Fruit fly (Drosophila melanogaster) whole organism, embryonic: ENCODE measurements around the gene 5-HT2B.
A peak's percentile ranks its signal among the peaks of the same experiment; 100 is the strongest.

Experiments used
- B-H2 ChIP-seq: fragments of 200-800 bp; sonication (Bioruptor generic); optimal IDR thresholded peaks from 2 replicates; lab custom pipeline; 2018; ENCODE audit warnings: missing biosample characterization, mild to moderate bottlenecking, missing genetic modification characterization
- CG10462 ChIP-seq: fragments of 200-800 bp; sonication (Bioruptor generic); optimal IDR thresholded peaks from 2 replicates; lab custom pipeline; 2016; ENCODE audit warnings: missing biosample characterization, missing genetic modification characterization
- CG13287 ChIP-seq: fragments of 200-800 bp; sonication (Bioruptor generic); IDR thresholded peaks from 2 replicates; pipeline ENCODE4 v1.3.6; 2022; ENCODE audit warnings: missing biosample characterization, missing genetic modification characterization; ENCODE audit not compliant: partially characterized antibody
- CG13624 ChIP-seq: fragments of 200-800 bp; sonication (Bioruptor generic); optimal IDR thresholded peaks from 2 replicates; lab custom pipeline; 2016; ENCODE audit warnings: missing biosample characterization, missing genetic modification characterization
- CG13894 ChIP-seq: fragments of 200-800 bp; sonication (Bioruptor generic); optimal IDR thresholded peaks from 3 replicates; lab custom pipeline; 2018; ENCODE audit warnings: missing biosample characterization, mild to moderate bottlenecking, missing genetic modification characterization, moderate library complexity
- CG17568 ChIP-seq: fragments of 200-800 bp; sonication (Bioruptor generic); optimal IDR thresholded peaks from 2 replicates; lab custom pipeline; 2018; ENCODE audit warnings: missing biosample characterization, mild to moderate bottlenecking, missing genetic modification characterization, moderate library complexity
- CG17829 ChIP-seq: fragments of 200-800 bp; optimal IDR thresholded peaks from 2 replicates; lab custom pipeline; 2019; ENCODE audit warnings: missing biosample characterization, mild to moderate bottlenecking, missing genetic modification characterization, moderate library complexity
- CG18011 ChIP-seq: fragments of 200-800 bp; sonication (Bioruptor generic); optimal IDR thresholded peaks from 2 replicates; lab custom pipeline; 2017; ENCODE audit warnings: missing biosample characterization, missing genetic modification characterization, mild to moderate bottlenecking, moderate library complexity, missing genotype
- CG18476 ChIP-seq: fragments of 200-800 bp; sonication (Bioruptor generic); optimal IDR thresholded peaks from 2 replicates; lab custom pipeline; 2016; ENCODE audit warnings: missing biosample characterization, mild to moderate bottlenecking, missing genetic modification characterization
- CG34224 ChIP-seq: fragments of 200-800 bp; sonication (Bioruptor generic); IDR thresholded peaks from 3 replicates; pipeline ENCODE4 v1.3.6; 2022; ENCODE audit warnings: missing biosample characterization, missing genetic modification characterization; ENCODE audit not compliant: partially characterized antibody
- CG4617 ChIP-seq: fragments of 200-800 bp; sonication (Bioruptor generic); optimal IDR thresholded peaks from 3 replicates; lab custom pipeline; 2016; ENCODE audit warnings: missing biosample characterization, missing genetic modification characterization, borderline replicate concordance
- CG6654 ChIP-seq: fragments of 200-800 bp; sonication (Bioruptor generic); optimal IDR thresholded peaks from 2 replicates; lab custom pipeline; 2017; ENCODE audit warnings: missing biosample characterization, mild to moderate bottlenecking, missing genetic modification characterization
- CG6791 ChIP-seq: fragments of 200-800 bp; sonication (Bioruptor generic); IDR thresholded peaks from 3 replicates; pipeline ENCODE4 v1.3.6; 2022; ENCODE audit warnings: missing biosample characterization, missing genetic modification characterization; ENCODE audit not compliant: partially characterized antibody
- CG6813 ChIP-seq: fragments of 200-800 bp; sonication (Bioruptor generic); optimal IDR thresholded peaks from 2 replicates; lab custom pipeline; 2017; ENCODE audit warnings: missing biosample characterization, missing genetic modification characterization, mild to moderate bottlenecking, moderate library complexity, missing genetic modification reagents
- CG8290 ChIP-seq, 3 experiments: fragments of 200-800 bp; sonication (Bioruptor generic); optimal IDR thresholded peaks; 2 replicates each; lab custom pipeline; 2016 to 2019; ENCODE audit warnings: missing biosample characterization in 3 of 3, missing genetic modification characterization in 3 of 3, mild to moderate bottlenecking in 2 of 3, moderate library complexity in 1 of 3
- CG8765 ChIP-seq: fragments of 200-800 bp; sonication (Bioruptor generic); IDR thresholded peaks from 2 replicates; pipeline ENCODE4 v1.3.6; 2022; ENCODE audit warnings: missing biosample characterization, missing genetic modification characterization
- CG9727 ChIP-seq: fragments of 200-800 bp; sonication (Bioruptor generic); optimal IDR thresholded peaks from 3 replicates; lab custom pipeline; 2017; ENCODE audit warnings: missing biosample characterization, mild to moderate bottlenecking, missing genetic modification characterization
- CG9932 ChIP-seq: fragments of 200-800 bp; sonication (Bioruptor generic); IDR thresholded peaks from 2 replicates; pipeline ENCODE4 v1.3.6; 2022; ENCODE audit warnings: missing biosample characterization, missing genetic modification characterization
- CrebB ChIP-seq: fragments of 200-800 bp; sonication (Bioruptor generic); optimal IDR thresholded peaks from 3 replicates; lab custom pipeline; 2018; ENCODE audit warnings: missing biosample characterization, mild to moderate bottlenecking, missing genetic modification characterization
- Deaf1 ChIP-seq: fragments of 200-800 bp; optimal IDR thresholded peaks from 3 replicates; lab custom pipeline; 2019; ENCODE audit warnings: missing biosample characterization, mild to moderate bottlenecking, missing genetic modification characterization, moderate library complexity
- Dip2 ChIP-seq: fragments of 200-800 bp; sonication (Bioruptor generic); IDR thresholded peaks from 2 replicates; pipeline ENCODE4 v1.3.6; 2022; ENCODE audit warnings: missing biosample characterization, missing genetic modification characterization
- Dip3 ChIP-seq: fragments of 200-800 bp; sonication (Bioruptor generic); optimal IDR thresholded peaks from 3 replicates; lab custom pipeline; 2016; ENCODE audit warnings: missing biosample characterization, missing genetic modification characterization
- Fer2 ChIP-seq: fragments of 200-800 bp; sonication (Bioruptor generic); optimal IDR thresholded peaks from 2 replicates; lab custom pipeline; 2018; ENCODE audit warnings: missing biosample characterization, mild to moderate bottlenecking, missing genetic modification characterization, moderate library complexity
- Fer3 ChIP-seq: fragments of 200-800 bp; sonication (Bioruptor generic); optimal IDR thresholded peaks from 2 replicates; lab custom pipeline; 2018; ENCODE audit warnings: missing biosample characterization, mild to moderate bottlenecking, missing genetic modification characterization, moderate library complexity
- Gug ChIP-seq: fragments of 200-800 bp; sonication (Bioruptor generic); IDR thresholded peaks from 4 replicates; pipeline ENCODE4 v1.3.6; 2022; ENCODE audit warnings: missing biosample characterization, missing genetic modification characterization
- H2.0 ChIP-seq: fragments of 200-800 bp; sonication (Bioruptor generic); IDR thresholded peaks from 2 replicates; pipeline ENCODE4 v1.3.6; 2022; ENCODE audit warnings: missing biosample characterization, missing genetic modification characterization
- HLH3B ChIP-seq: fragments of 200-800 bp; sonication (Bioruptor generic); IDR thresholded peaks from 2 replicates; pipeline ENCODE4 v1.3.6; 2022; ENCODE audit warnings: missing biosample characterization, missing genetic modification characterization
- Med ChIP-seq: fragments of 200-800 bp; sonication (Bioruptor generic); peaks from one replicate; lab custom pipeline; 2016; ENCODE audit warnings: missing biosample characterization, missing genetic modification characterization, mild to moderate bottlenecking, inconsistent platforms, moderate library complexity
- Meics ChIP-seq: fragments of 200-800 bp; sonication (Bioruptor generic); optimal IDR thresholded peaks from 2 replicates; lab custom pipeline; 2017; ENCODE audit warnings: missing biosample characterization, mild to moderate bottlenecking, missing genetic modification characterization
- NC2β ChIP-seq: fragments of 200-800 bp; sonication (Bioruptor generic); optimal IDR thresholded peaks from 2 replicates; lab custom pipeline; 2016; ENCODE audit warnings: missing biosample characterization, missing genetic modification characterization
- Nf-YB ChIP-seq: fragments of 200-800 bp; sonication (Bioruptor generic); optimal IDR thresholded peaks from 3 replicates; lab custom pipeline; 2019; ENCODE audit warnings: missing biosample characterization, mild to moderate bottlenecking, missing genetic modification characterization, moderate library complexity
- Opbp ChIP-seq: fragments of 200-800 bp; sonication (Bioruptor generic); IDR thresholded peaks from 3 replicates; pipeline ENCODE4 v1.3.6; 2022; ENCODE audit warnings: missing biosample characterization, missing genetic modification characterization; ENCODE audit not compliant: partially characterized antibody
- Rx ChIP-seq: fragments of 200-800 bp; sonication (Bioruptor generic); IDR thresholded peaks from 2 replicates; pipeline ENCODE4 v1.3.6; 2022; ENCODE audit warnings: missing biosample characterization, missing genetic modification characterization
- Six4 ChIP-seq: fragments of 200-800 bp; sonication (Bioruptor generic); optimal IDR thresholded peaks from 2 replicates; lab custom pipeline; 2016; ENCODE audit warnings: missing biosample characterization, missing genetic modification characterization
- Sox102F ChIP-seq: fragments of 200-800 bp; sonication (Bioruptor generic); optimal IDR thresholded peaks from 2 replicates; lab custom pipeline; 2018; ENCODE audit warnings: missing biosample characterization, mild to moderate bottlenecking, missing genetic modification characterization, moderate library complexity
- chm ChIP-seq: fragments of 200-800 bp; sonication (Bioruptor generic); IDR thresholded peaks from 2 replicates; pipeline ENCODE4 v1.3.6; 2022; ENCODE audit warnings: missing biosample characterization, missing genetic modification characterization
- danr ChIP-seq: fragments of 200-800 bp; sonication (Bioruptor generic); IDR thresholded peaks from 2 replicates; pipeline ENCODE4 v1.3.6; 2022; ENCODE audit warnings: missing biosample characterization, missing genetic modification characterization
- gem ChIP-seq: fragments of 200-800 bp; sonication (Bioruptor generic); optimal IDR thresholded peaks from 2 replicates; lab custom pipeline; 2019; ENCODE audit warnings: missing biosample characterization, mild to moderate bottlenecking, missing genetic modification characterization, moderate library complexity
- gro ChIP-seq: fragments of 200-800 bp; sonication (Bioruptor generic); optimal IDR thresholded peaks from 2 replicates; lab custom pipeline; 2016; ENCODE audit warnings: missing biosample characterization, missing genetic modification characterization
- ind ChIP-seq: fragments of 200-800 bp; sonication (Bioruptor generic); optimal IDR thresholded peaks from 3 replicates; lab custom pipeline; 2016; ENCODE audit warnings: missing biosample characterization, missing genetic modification characterization
- klu ChIP-seq: fragments of 200-800 bp; sonication (Bioruptor generic); IDR thresholded peaks from 2 replicates; pipeline ENCODE4 v1.3.6; 2022; ENCODE audit warnings: missing biosample characterization, missing genetic modification characterization
- kni ChIP-seq: fragments of 200-800 bp; sonication (Bioruptor generic); optimal IDR thresholded peaks from 3 replicates; lab custom pipeline; 2017; ENCODE audit warnings: mild to moderate bottlenecking, missing biosample characterization, missing genetic modification reagents, missing genetic modification characterization
- lilli ChIP-seq: fragments of 200-800 bp; sonication (Bioruptor generic); optimal IDR thresholded peaks from 3 replicates; lab custom pipeline; 2016; ENCODE audit warnings: missing biosample characterization, missing genetic modification characterization
- otp ChIP-seq: fragments of 200-800 bp; sonication (Bioruptor generic); IDR thresholded peaks from 3 replicates; pipeline ENCODE4, ENCODE4 v1.3.6; 2022; ENCODE audit warnings: missing biosample characterization, missing genetic modification characterization
- p53 ChIP-seq: fragments of 200-800 bp; sonication (Bioruptor generic); optimal IDR thresholded peaks from 2 replicates; lab custom pipeline; 2016; ENCODE audit warnings: missing biosample characterization, missing genetic modification characterization
- pan ChIP-seq, 4 experiments: fragments of >200 bp in 3 of 4; fragments of 200-800 bp in 1 of 4; sonication (Bioruptor generic) in 1 of 4; optimal IDR thresholded peaks in 3 of 4; IDR thresholded peaks in 1 of 4; 2 replicates each; pipeline versions ENCODE4 v1.3.6 to Lab custom; 2017 to 2022; ENCODE audit warnings: missing biosample characterization in 2 of 4, missing genetic modification characterization in 2 of 4, mixed read lengths in 1 of 4
- row ChIP-seq: fragments of 200-800 bp; sonication (Bioruptor generic); IDR thresholded peaks from 3 replicates; pipeline ENCODE4 v1.3.6; 2022; ENCODE audit warnings: missing biosample characterization, missing genetic modification characterization
- slp2 ChIP-seq: fragments of 200-800 bp; sonication (Bioruptor generic); optimal IDR thresholded peaks from 2 replicates; lab custom pipeline; 2016; ENCODE audit warnings: missing biosample characterization, missing genetic modification characterization
- so ChIP-seq: fragments of 200-800 bp; sonication (Bioruptor generic); IDR thresholded peaks from 3 replicates; pipeline ENCODE4 v1.3.6; 2022; ENCODE audit warnings: missing biosample characterization, missing genetic modification characterization

Gene 5-HT2B

DNA sequence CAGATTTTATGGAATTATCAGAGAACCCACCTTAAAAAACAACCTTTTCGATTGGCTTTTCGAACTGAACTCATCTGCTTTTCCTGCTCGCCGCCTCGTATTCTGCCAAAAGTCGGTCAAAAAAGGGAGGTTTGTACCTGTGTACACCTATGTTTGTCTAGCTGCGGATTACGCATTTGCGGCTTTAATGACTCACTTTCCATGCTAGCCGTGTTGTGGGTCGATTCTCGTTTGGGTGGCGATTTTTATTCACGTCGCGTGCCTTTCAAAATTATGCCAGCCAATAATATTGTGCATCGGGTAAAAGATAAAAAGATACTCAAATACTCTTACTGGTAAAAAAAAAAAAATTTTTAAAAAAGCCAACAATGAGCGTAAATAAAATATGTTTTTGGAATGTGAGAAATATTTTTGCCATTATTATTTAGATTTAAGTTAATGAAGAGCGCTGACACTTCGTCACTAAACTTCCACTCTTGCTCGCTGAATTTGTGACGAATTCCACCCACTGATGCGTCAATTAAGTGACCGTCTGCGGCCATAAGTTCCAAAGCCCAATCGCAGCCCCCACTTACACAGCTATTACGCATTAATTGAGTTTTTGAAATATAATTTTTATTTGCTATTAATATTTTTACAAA, 67.7 kb downstream of the 5-HT2B start, which contains the start of gene Cyp313b1 (continued):
- TF ChIP-seq CG17568 (GFP tag; lab: Kevin White, UChicago) (no peak), CG8290 (GFP tag; optimal IDR thresholded peaks at IDR 0.05; lab: Kevin White, UChicago) (no peak), CG8290 (tag; optimal IDR thresholded peaks at IDR 0.05; lab: Kevin White, UChicago) (no peak), Dip2 (GFP tag; lab: Robert Waterston, UW) (no peak), otp (no peak), Nf-YB (GFP tag; lab: Kevin White, UChicago) (no peak), lilli (GFP tag; lab: Kevin White, UChicago) (peak; percentile 10), CG6791 (GFP tag; lab: Robert Waterston, UW) (no peak), Sox102F (GFP tag; lab: Kevin White, UChicago) (peak; percentile 22), Meics (GFP tag; lab: Kevin White, UChicago) (peak; percentile 89), CG18476 (no peak), Six4 (GFP tag; lab: Kevin White, UChicago) (no peak), Med (GFP tag; lab: Kevin White, UChicago) (peak; percentile 55), CG10462 (GFP tag; lab: Kevin White, UChicago) (no peak), CG18011 (GFP tag; lab: Kevin White, UChicago) (no peak), kni (GFP tag; lab: Kevin White, UChicago) (peak; percentile 18), ind (GFP tag; lab: Kevin White, UChicago) (no peak), klu (GFP tag; lab: Robert Waterston, UW) (no peak), gro (GFP tag; lab: Kevin White, UChicago) (no peak), CG8765 (no peak), Fer3 (tag; lab: Kevin White, UChicago) (no peak), Fer2 (tag; lab: Kevin White, UChicago) (no peak), slp2 (GFP tag; lab: Kevin White, UChicago) (no peak), Gug (GFP tag; lab: Robert Waterston, UW) (peak; percentile 22; the same call in 1 of the 4 replicates), CrebB (tag; lab: Kevin White, UChicago) (no peak), Opbp (GFP tag; lab: Robert Waterston, UW) (no peak), so (GFP tag; lab: Robert Waterston, UW) (no peak), HLH3B (no peak), B-H2 (no peak), NC2β (GFP tag; lab: Kevin White, UChicago) (no peak), CG6813 (GFP tag; lab: Kevin White, UChicago) (no peak), CG13287 (GFP tag; lab: Robert Waterston, UW) (no peak), H2.0 (no peak), chm (GFP tag; lab: Robert Waterston, UW) (no peak), CG4617 (no peak), Deaf1 (tag; lab: Kevin White, UChicago) (no peak), CG13894 (tag; lab: Kevin White, UChicago) (peak; percentile 38), CG9727 (no peak), CG9932 (GFP tag; lab: Robert Waterston, UW) (peak; percentile 26; the same call in 1 of the 2 replicates), Rx (GFP tag; lab: Robert Waterston, UW) (0 out of 2 replicates have a peak, but pooled peaks have one; percentile 17), p53 (GFP tag; lab: Kevin White, UChicago) (no peak), Dip3 (no peak), CG17829 (tag; lab: Kevin White, UChicago) (no peak), pan (optimal IDR thresholded peaks at IDR 0.05; lab: Kevin White, UChicago) (no peak), pan (GFP tag; optimal IDR thresholded peaks at IDR 0.05 in 1 of 2, IDR thresholded peaks at IDR 0.05 in 1 of 2) (no peak), CG6654 (no peak), CG34224 (no peak), CG13624 (GFP tag; lab: Kevin White, UChicago) (peak; percentile 3), gem (tag; lab: Kevin White, UChicago) (peak; percentile 21), danr (GFP tag; lab: Robert Waterston, UW) (no peak), row (GFP tag; lab: Robert Waterston, UW) (peak; percentile 51; the same call in 2 of the 3 replicates)
